Worm (Caenorhabditis elegans) whole organism, dauer: ENCODE measurements around the gene txt-14.

Experiments used
- unc-62 ChIP-seq: sonication (generic microtip); optimal IDR thresholded peaks from 2 replicates; lab custom pipeline; 2017; ENCODE audit warnings: missing biosample characterization, missing genetic modification reagents, missing genetic modification characterization

Gene txt-14

ce11 chrV:18582358-18582757 lies at the start of gene txt-14:
TSS of gene txt-14 (plus strand) at chrV:18582658.
- TF ChIP-seq unc-62 (GFP tag; lab: Kevin White, UChicago) = no peak

ce11 chrV:18533606-18534005 lies 48.9 kb upstream of the txt-14 start, which contains the start of gene ints-5:
TSS of gene ints-5 (plus strand) at chrV:18533953.
- TF ChIP-seq unc-62 (GFP tag; lab: Kevin White, UChicago) = no peak

- no peak for TF ChIP-seq unc-62 (GFP tag; lab: Kevin White, UChicago)
These were observed 46.4 kb upstream of the txt-14 start for ce11 chrV:18536015-18536414.

ce11 chrV:18553750-18554149 lies 28.7 kb upstream of the txt-14 start, which contains the start of gene Y51A2D.8:
TSS of gene Y51A2D.8 (minus strand) at chrV:18553850.
- TF ChIP-seq unc-62 (GFP tag; lab: Kevin White, UChicago) = no peak

- TF ChIP-seq unc-62 (GFP tag; lab: Kevin White, UChicago) = no peak
These were observed 26.0 kb upstream of the txt-14 start, which contains the start of the genes ttr-24 and ttr-25 for ce11 chrV:18556488-18556887. TSS of gene ttr-24 (minus strand) at chrV:18556643. TSS of gene ttr-25 (plus strand) at chrV:18556714.

- no peak for TF ChIP-seq unc-62 (GFP tag; lab: Kevin White, UChicago)
These were observed 22.3 kb upstream of the txt-14 start, which contains the start of gene ttr-26 for ce11 chrV:18560188-18560587. TSS of gene ttr-26 (minus strand) at chrV:18560288.

ce11 chrV:18560944-18561343 lies 21.5 kb upstream of the txt-14 start:
- no peak for TF ChIP-seq unc-62 (GFP tag; lab: Kevin White, UChicago)

ce11 chrV:18564786-18565185 lies 17.7 kb upstream of the txt-14 start, which contains the start of gene srg-34:
TSS of gene srg-34 (minus strand) at chrV:18564886.
- TF ChIP-seq unc-62 (GFP tag; lab: Kevin White, UChicago) = no peak

ce11 chrV:18565621-18566020 lies 16.8 kb upstream of the txt-14 start:
- no peak for TF ChIP-seq unc-62 (GFP tag; lab: Kevin White, UChicago)

ce11 chrV:18569445-18569844 lies 13.0 kb upstream of the txt-14 start:
- no peak for TF ChIP-seq unc-62 (GFP tag; lab: Kevin White, UChicago)

- no peak for TF ChIP-seq unc-62 (GFP tag; lab: Kevin White, UChicago)
These were observed 10.9 kb upstream of the txt-14 start, which contains the start of gene Y51A2D.21 for ce11 chrV:18571533-18571932. TSS of gene Y51A2D.21 (plus strand) at chrV:18571833.

ce11 chrV:18573199-18573598 lies 9.3 kb upstream of the txt-14 start:
- no peak for TF ChIP-seq unc-62 (GFP tag; lab: Kevin White, UChicago)

ce11 chrV:18575084-18575483 lies 7.4 kb upstream of the txt-14 start:
- TF ChIP-seq unc-62 (GFP tag; lab: Kevin White, UChicago) = no peak

ce11 chrV:18576128-18576527 lies 6.3 kb upstream of the txt-14 start:
- TF ChIP-seq unc-62 (GFP tag; lab: Kevin White, UChicago) = no peak

- no peak for TF ChIP-seq unc-62 (GFP tag; lab: Kevin White, UChicago)
These were observed 4.9 kb upstream of the txt-14 start for ce11 chrV:18577458-18578078.

ce11 chrV:18578306-18578705 lies 4.2 kb upstream of the txt-14 start:
- TF ChIP-seq unc-62 (GFP tag; lab: Kevin White, UChicago) = no peak

- TF ChIP-seq unc-62 (GFP tag; lab: Kevin White, UChicago) = no peak
These were observed 2.8 kb upstream of the txt-14 start, which contains the start of gene Y51A2D.13 for ce11 chrV:18579684-18580083. TSS of gene Y51A2D.13 (minus strand) at chrV:18579784.
